Worm (Caenorhabditis elegans) whole organism, L4/young adult: ENCODE measurements around the gene fat-4.

Source experiments
- W03F9.2 ChIP-seq: fragments of 150-350 bp; optimal IDR thresholded peaks from 2 replicates; lab custom pipeline; 2014; ENCODE audit warnings: missing biosample characterization, missing genetic modification characterization
- him-1 ChIP-seq: sonication (generic microtip); optimal IDR thresholded peaks from 2 replicates; lab custom pipeline; 2016; ENCODE audit warnings: missing genotype, missing genetic modification reagents, missing genetic modification characterization, missing compliant biosample characterization

- no peak for TF ChIP-seq him-1 (tag; lab: Kevin White, UChicago)
- no peak for TF ChIP-seq W03F9.2 (tag; lab: Kevin White, UChicago)
Measured at ce11 chrIV:9836317-9836716, 37.1 kb downstream of the fat-4 start, which contains the start of gene msp-81.
